Worm (Caenorhabditis elegans) whole organism, late embryonic: Measurements from ENCODE around the gene hsp-17.

Source experiments
- C08G9.2 ChIP-seq: sonication (generic microtip); optimal IDR thresholded peaks from 2 replicates; lab custom pipeline; 2016; ENCODE audit warnings: mild to moderate bottlenecking, missing genetic modification characterization, moderate library complexity, missing compliant biosample characterization
- T23F11.4 ChIP-seq: fragments of 200-800 bp; sonication (Bioruptor generic); optimal IDR thresholded peaks from 2 replicates; lab custom pipeline; 2018; ENCODE audit warnings: mild to moderate bottlenecking, missing genetic modification characterization, missing compliant biosample characterization
- ceh-2 ChIP-seq: sonication (generic microtip); optimal IDR thresholded peaks from 2 replicates; lab custom pipeline; 2016; ENCODE audit warnings: missing genotype, missing genetic modification characterization, missing compliant biosample characterization
- ceh-31 ChIP-seq: sonication (generic microtip); optimal IDR thresholded peaks from 2 replicates; lab custom pipeline; 2016; ENCODE audit warnings: missing genetic modification characterization, missing compliant biosample characterization
- ceh-6 ChIP-seq: fragments of 200-800 bp; sonication (Bioruptor generic); optimal IDR thresholded peaks from 2 replicates; lab custom pipeline; 2018; ENCODE audit warnings: mild to moderate bottlenecking, missing genetic modification characterization, missing compliant biosample characterization
- elt-2 ChIP-seq: sonication (generic microtip); optimal IDR thresholded peaks from 2 replicates; lab custom pipeline; 2016; ENCODE audit warnings: missing genetic modification reagents, missing genetic modification characterization, missing compliant biosample characterization
- ets-4 ChIP-seq: sonication (generic microtip); optimal IDR thresholded peaks from 2 replicates; lab custom pipeline; 2016; ENCODE audit warnings: missing genetic modification characterization, missing compliant biosample characterization
- nhr-11 ChIP-seq: fragments of 150-350 bp; optimal IDR thresholded peaks from 2 replicates; lab custom pipeline; 2014; ENCODE audit warnings: missing biosample characterization, missing genetic modification characterization
- npax-4 ChIP-seq: sonication (generic microtip); optimal IDR thresholded peaks from 2 replicates; lab custom pipeline; 2016; ENCODE audit warnings: missing genetic modification characterization, missing compliant biosample characterization
- tbx-2 ChIP-seq: sonication (generic microtip); optimal IDR thresholded peaks from 2 replicates; lab custom pipeline; 2016; ENCODE audit warnings: missing genetic modification characterization, missing compliant biosample characterization
- ttx-3 ChIP-seq: sonication (generic microtip); optimal IDR thresholded peaks from 2 replicates; lab custom pipeline; 2016; ENCODE audit warnings: missing genetic modification reagents, missing genetic modification characterization, missing compliant biosample characterization

DNA sequence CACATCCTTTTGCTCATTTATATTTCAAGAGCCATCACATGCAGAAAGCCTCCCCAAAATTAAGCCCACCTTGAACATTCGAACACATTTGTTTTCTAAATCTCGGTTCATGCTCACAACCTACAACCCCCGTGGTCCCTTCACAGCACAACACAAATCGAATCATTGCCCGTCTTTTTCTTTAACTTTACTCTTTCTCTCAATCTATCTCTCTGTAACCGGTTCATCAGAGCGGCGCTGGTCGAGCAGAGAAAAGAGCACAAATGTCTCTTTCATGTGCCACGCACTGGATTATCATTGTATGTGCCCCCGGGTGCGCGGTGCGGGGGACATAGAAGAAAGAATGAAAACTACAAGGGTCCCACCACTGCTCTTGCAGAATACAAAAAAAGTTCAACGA is 49.6 kb upstream of the hsp-17 start:
- TF ChIP-seq elt-2 (tag; lab: Kevin White, UChicago) (no peak), nhr-11 (no peak), C08G9.2 (tag; lab: Kevin White, UChicago) (no peak), ets-4 (tag; lab: Kevin White, UChicago) (no peak), T23F11.4 (no peak), tbx-2 (no peak), npax-4 (tag; lab: Kevin White, UChicago) (no peak), ceh-2 (tag; lab: Kevin White, UChicago) (no peak), ceh-6 (no peak), ttx-3 (tag; lab: Kevin White, UChicago) (no peak), ceh-31 (tag; lab: Kevin White, UChicago) (no peak)
